Worm (Caenorhabditis elegans): ENCODE data around the gene Y77E11A.12.

Gene Y77E11A.12

DNA sequence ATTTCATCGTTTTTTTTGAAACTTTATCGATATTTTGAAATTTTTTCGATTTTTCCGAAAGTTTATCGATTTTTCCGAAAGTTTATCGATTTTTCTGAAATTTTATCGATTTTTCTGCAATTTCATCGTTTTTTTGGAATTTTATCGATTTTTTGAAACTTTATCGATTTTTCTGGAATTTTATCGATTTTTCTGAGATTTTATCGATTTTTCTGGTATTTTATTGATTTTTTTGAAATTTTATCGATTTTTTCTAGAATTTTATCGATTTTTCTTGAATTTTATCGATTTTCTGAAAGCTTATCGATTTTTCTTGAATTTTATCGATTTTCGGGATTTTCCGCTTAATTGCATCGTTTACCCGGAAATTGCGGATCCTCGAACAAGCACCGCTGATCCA lies 31.4 kb downstream of the Y77E11A.12 start:
- TF ChIP-seq die-1 (tag; optimal IDR thresholded peaks at IDR 0.05) (no peak), repo-1 (tag; optimal IDR thresholded peaks at IDR 0.05) (no peak), sea-2 (GFP tag; IDR thresholded peaks at IDR 0.05) (no peak), ztf-28 (GFP tag; IDR thresholded peaks at IDR 0.05) (no peak)

DNA sequence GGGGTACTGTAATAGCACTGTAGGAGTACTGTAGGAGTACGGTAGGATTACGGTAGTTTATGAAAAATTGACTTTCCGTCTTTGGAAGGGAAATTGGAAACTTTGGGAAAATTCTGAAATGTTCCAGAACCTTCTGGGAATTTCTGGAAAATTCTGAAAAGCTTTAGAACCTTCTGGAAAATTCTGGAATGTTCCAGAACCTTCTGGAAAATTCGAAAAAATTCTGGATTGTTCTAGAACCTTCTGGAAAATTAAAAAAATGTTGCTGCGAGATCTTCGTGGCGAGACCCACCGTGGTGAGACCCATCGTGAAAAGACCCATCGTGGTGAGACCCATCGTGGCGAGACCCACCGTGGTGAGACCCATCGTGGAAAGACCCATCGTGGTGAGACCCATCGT lies 34.8 kb downstream of the Y77E11A.12 start:
- peak; percentile 20; the same call in 1 of the 2 replicates for TF ChIP-seq F33H1.4 (GFP tag; IDR thresholded peaks at IDR 0.05)
- TF ChIP-seq ekl-4 (GFP tag; IDR thresholded peaks at IDR 0.05) = 0 out of 2 replicates have a peak, but pooled peaks have one; percentile 28
- peak; percentile 94 for TF ChIP-seq hsf-1 (GFP tag; IDR thresholded peaks at IDR 0.05)
- TF ChIP-seq Y79H2A.3 (GFP tag; conservative IDR thresholded peaks at IDR 0.05) = 0 out of 2 replicates have a peak, but pooled peaks have one; percentile 13
- TF ChIP-seq ztf-25 (GFP tag; IDR thresholded peaks at IDR 0.05) = 0 out of 2 replicates have a peak, but pooled peaks have one; percentile 13

ce11 chrIV:1437625-1438024 lies 37.3 kb downstream of the Y77E11A.12 start:
- TF ChIP-seq nhr-179 (tag; optimal IDR thresholded peaks at IDR 0.05) = no peak
- TF ChIP-seq hrde-1 (tag; optimal IDR thresholded peaks at IDR 0.05; ENCODE audit: borderline replicate concordance) = no peak
- no peak for TF ChIP-seq ZK185.1 (tag; optimal IDR thresholded peaks at IDR 0.05; ENCODE audit: poor library complexity, severe bottlenecking)
- TF ChIP-seq egl-18 (GFP tag; IDR thresholded peaks at IDR 0.05) = no peak
- TF ChIP-seq F55B11.4 (tag; optimal IDR thresholded peaks at IDR 0.05; ENCODE audit: borderline replicate concordance, insufficient read depth) = no peak
- TF ChIP-seq attf-6 (GFP tag; IDR thresholded peaks at IDR 0.05) = no peak
- no peak for TF ChIP-seq ccch-3 (GFP tag; optimal IDR thresholded peaks at IDR 0.05)
- no peak for TF ChIP-seq him-1 (tag; optimal IDR thresholded peaks at IDR 0.05)
- no peak for TF ChIP-seq tlf-1 (GFP tag; optimal IDR thresholded peaks at IDR 0.05)
- TF ChIP-seq Y67H2A.10 (GFP tag; conservative IDR thresholded peaks at IDR 0.05) = no peak
- no peak for TF ChIP-seq lir-1 (GFP tag; conservative IDR thresholded peaks at IDR 0.05)
- TF ChIP-seq snpc-1.3 (tag; optimal IDR thresholded peaks at IDR 0.05; ENCODE audit: insufficient read depth) = no peak
- TF ChIP-seq egrh-3 (GFP tag; IDR thresholded peaks at IDR 0.05) = no peak
- no peak for TF ChIP-seq aptf-2 (GFP tag; conservative IDR thresholded peaks at IDR 0.05)
- TF ChIP-seq F22D6.2 (tag; optimal IDR thresholded peaks at IDR 0.05) = no peak
- no peak for TF ChIP-seq T07F8.4 (tag; optimal IDR thresholded peaks at IDR 0.05)
- TF ChIP-seq snpc-4 (GFP tag; optimal IDR thresholded peaks at IDR 0.05) = no peak
- no peak for TF ChIP-seq snpc-4 (tag; optimal IDR thresholded peaks at IDR 0.05)
- no peak for TF ChIP-seq nfyb-1 (GFP tag; IDR thresholded peaks at IDR 0.05)

DNA sequence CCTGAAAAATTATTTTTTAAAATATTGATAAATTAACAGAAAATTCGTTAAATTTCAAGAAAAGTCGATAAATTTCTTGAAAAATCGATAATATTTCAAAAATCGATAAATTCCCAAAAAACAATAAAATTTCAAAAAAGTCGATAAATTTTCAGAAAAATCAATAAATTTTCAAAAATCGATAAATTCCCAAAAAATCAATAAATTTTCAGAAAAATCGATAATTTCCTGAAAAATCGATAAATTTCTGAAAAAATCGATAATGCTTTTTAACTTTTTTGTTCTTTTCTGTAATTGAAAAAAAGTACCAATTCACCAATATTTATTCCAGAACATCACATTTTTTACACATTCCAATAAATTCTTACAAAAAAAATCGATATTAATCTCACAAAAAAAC lies 39.8 kb downstream of the Y77E11A.12 start:
- TF ChIP-seq ztf-18 (tag; optimal IDR thresholded peaks at IDR 0.05) (no peak), snpc-1.1 (tag; optimal IDR thresholded peaks at IDR 0.05; ENCODE audit: insufficient read depth) (no peak), somi-1 (GFP tag; optimal IDR thresholded peaks at IDR 0.05) (no peak), hlh-12 (tag; optimal IDR thresholded peaks at IDR 0.05) (no peak), ceh-27 (GFP tag; optimal IDR thresholded peaks at IDR 0.05) (no peak)

Data from whole organism, young adult.